Worm (Caenorhabditis elegans): Measurements from ENCODE around the gene unc-98.

DNA sequence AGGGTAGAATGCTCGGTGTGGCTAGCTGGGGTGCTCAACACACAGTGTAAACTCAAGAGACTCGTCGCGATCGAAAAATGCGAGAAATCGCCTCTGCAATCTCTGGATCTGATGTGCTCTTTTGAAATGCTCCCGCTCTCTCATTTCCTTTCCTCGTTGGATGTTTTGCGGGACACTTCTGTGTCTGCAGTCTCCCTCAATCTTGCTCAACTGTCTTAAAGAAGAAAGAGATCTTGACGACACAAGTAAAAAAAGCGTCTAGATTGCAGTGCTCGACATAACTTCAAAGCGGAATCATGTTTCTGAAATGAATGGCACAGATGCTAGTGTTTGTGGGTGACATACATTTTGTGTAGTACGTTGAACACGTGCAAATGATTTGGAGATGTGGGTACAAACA, 210 bp upstream of the unc-98 start:
- TF ChIP-seq snpc-4 (GFP tag; optimal IDR thresholded peaks at IDR 0.05) (no peak), snpc-4 (tag; optimal IDR thresholded peaks at IDR 0.05) (no peak), hmg-20 (GFP tag; IDR thresholded peaks at IDR 0.05) (no peak), die-1 (tag; optimal IDR thresholded peaks at IDR 0.05) (no peak), F39B2.1 (GFP tag; IDR thresholded peaks at IDR 0.05) (no peak), efl-1 (GFP tag; optimal IDR thresholded peaks at IDR 0.05) (no peak), nfya-2 (GFP tag; IDR thresholded peaks at IDR 0.05) (no peak), rcor-1 (GFP tag; IDR thresholded peaks at IDR 0.05) (no peak), unc-62 (GFP tag; optimal IDR thresholded peaks at IDR 0.05) (no peak), ztf-26 (tag; optimal IDR thresholded peaks at IDR 0.05) (no peak), ama-1 (optimal IDR thresholded peaks at IDR 0.05) (no peak), ama-1 (GFP tag; optimal IDR thresholded peaks at IDR 0.05) (no peak), hlh-12 (tag; optimal IDR thresholded peaks at IDR 0.05) (no peak)

Data from whole organism, young adult.